Fruit fly (Drosophila melanogaster): ENCODE data around the gene Sfp38D.
A peak's percentile ranks its signal among the peaks of the same experiment; 100 is the strongest.

Gene Sfp38D

DNA sequence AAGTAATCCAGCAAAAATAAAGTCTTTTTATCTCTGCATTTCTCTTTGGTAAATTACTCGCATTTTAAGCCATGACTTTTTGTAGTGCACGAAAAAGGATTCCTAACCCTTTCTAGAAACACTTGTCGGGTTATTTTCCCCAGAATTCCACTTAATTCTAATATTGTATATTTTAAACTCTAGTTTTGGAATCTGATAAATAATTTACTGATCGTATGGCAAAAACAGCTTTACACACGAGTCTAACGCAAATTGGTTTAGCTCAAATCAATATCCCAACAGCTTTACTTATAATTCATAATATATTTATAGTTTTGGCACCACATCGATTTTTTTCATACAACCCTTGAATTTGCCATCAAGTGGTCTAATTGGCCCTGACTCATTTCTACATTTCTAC is 26.5 kb upstream of the Sfp38D start, which contains the start of gene CG15475:
TSS of gene CG15475 (plus strand) at position 301 of the 400 bp plus-strand sequence.
- no peak for TF ChIP-seq Sox14 (GFP tag; optimal IDR thresholded peaks at IDR 0.05)
- TF ChIP-seq Lpt (GFP tag; optimal IDR thresholded peaks at IDR 0.05), result no peak
- no peak for TF ChIP-seq Hr38 (GFP tag; optimal IDR thresholded peaks at IDR 0.05)
- TF ChIP-seq Hr4 (GFP tag; optimal IDR thresholded peaks at IDR 0.05), result no peak
- no peak for TF ChIP-seq achi (GFP tag; optimal IDR thresholded peaks at IDR 0.05)
- TF ChIP-seq Blimp-1 (GFP tag; optimal IDR thresholded peaks at IDR 0.05), result no peak
- TF ChIP-seq topi (GFP tag; optimal IDR thresholded peaks at IDR 0.05), result no peak
- no peak for TF ChIP-seq CG3919 (GFP tag; optimal IDR thresholded peaks at IDR 0.05)
- TF ChIP-seq CG31627 (GFP tag; optimal IDR thresholded peaks at IDR 0.05), result no peak
- no peak for TF ChIP-seq CG8632 (GFP tag; optimal IDR thresholded peaks at IDR 0.05)
- TF ChIP-seq CG6808 (GFP tag; optimal IDR thresholded peaks at IDR 0.05), result no peak
- TF ChIP-seq CG11762 (GFP tag; optimal IDR thresholded peaks at IDR 0.05; ENCODE audit: insufficient read depth), result no peak
- no peak for TF ChIP-seq CG10669 (GFP tag; optimal IDR thresholded peaks at IDR 0.05)

DNA sequence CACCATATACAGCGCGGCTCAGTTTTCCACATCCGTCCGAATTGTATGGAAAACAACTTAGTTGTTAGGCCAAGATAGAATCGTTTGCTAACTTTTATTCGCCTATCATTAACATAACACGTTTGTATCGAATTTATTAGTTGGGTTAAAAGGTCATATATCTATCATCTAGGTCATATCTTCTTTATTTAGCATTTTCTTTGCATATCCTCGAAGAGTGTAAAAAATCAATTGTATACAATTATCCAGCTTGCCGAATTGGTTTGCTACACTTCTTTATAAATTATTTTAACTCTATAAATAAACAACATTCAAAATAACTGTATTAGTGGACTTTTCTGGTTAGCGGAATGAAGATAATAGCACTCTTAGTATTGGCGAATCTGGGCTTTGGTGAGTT is 6.5 kb upstream of the Sfp38D start, which contains the start of gene CG17472:
TSS of gene CG17472 (plus strand) at position 301 of the 400 bp plus-strand sequence.
- TF ChIP-seq net (GFP tag; optimal IDR thresholded peaks at IDR 0.05), result no peak
- no peak for TF ChIP-seq Eip75B (GFP tag; optimal IDR thresholded peaks at IDR 0.05)
- TF ChIP-seq Smox (GFP tag; optimal IDR thresholded peaks at IDR 0.05), result no peak
- no peak for TF ChIP-seq CG6792 (GFP tag; optimal IDR thresholded peaks at IDR 0.05)
- no peak for TF ChIP-seq CG3032 (tag; optimal IDR thresholded peaks at IDR 0.05)
- TF ChIP-seq topi (GFP tag; optimal IDR thresholded peaks at IDR 0.05), result no peak
- no peak for TF ChIP-seq spab (GFP tag; optimal IDR thresholded peaks at IDR 0.05)
- TF ChIP-seq CG10669 (GFP tag; optimal IDR thresholded peaks at IDR 0.05), result no peak
- no peak for TF ChIP-seq ss (GFP tag; optimal IDR thresholded peaks at IDR 0.05)
- no peak for TF ChIP-seq Sox15 (GFP tag; optimal IDR thresholded peaks at IDR 0.05)
- TF ChIP-seq CG8632 (GFP tag; optimal IDR thresholded peaks at IDR 0.05), result no peak
- no peak for TF ChIP-seq CG6808 (GFP tag; optimal IDR thresholded peaks at IDR 0.05)
- TF ChIP-seq CG10631 (GFP tag; optimal IDR thresholded peaks at IDR 0.05), result no peak
- TF ChIP-seq Sox14 (GFP tag; optimal IDR thresholded peaks at IDR 0.05), result no peak
- no peak for TF ChIP-seq CG11294 (GFP tag; IDR thresholded peaks at IDR 0.05)

DNA sequence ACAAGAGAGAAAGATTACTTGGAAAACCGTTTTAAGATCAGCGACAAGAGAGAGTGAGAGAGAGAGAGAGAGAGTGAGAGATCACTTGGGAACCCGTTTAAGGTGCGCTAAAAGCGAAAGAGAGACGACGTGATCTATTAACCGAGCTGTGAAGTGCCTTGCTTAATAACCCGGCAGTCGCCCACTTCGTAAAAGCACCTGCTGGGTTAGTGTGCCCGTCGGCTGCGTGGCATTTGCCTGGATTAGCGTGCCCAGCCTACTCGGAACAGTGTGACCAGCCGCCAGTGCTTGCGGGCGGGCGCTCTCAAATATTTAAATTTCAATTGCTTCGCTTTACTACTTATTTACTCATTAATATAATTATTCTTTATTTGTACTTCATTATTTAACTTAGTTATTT is 2.3 kb upstream of the Sfp38D start:
- TF ChIP-seq Eip78C (GFP tag) (peak; percentile 71), CG3919 (GFP tag; optimal IDR thresholded peaks at IDR 0.05) (peak; percentile 12), CG1621 (tag; optimal IDR thresholded peaks at IDR 0.05) (peak; percentile 58), svp (GFP tag) (peak; percentile 54), CG6163 (GFP tag; IDR thresholded peaks at IDR 0.05) (peak; percentile 15; the same call in 1 of the 3 replicates), spab (GFP tag; optimal IDR thresholded peaks at IDR 0.05) (no peak)

DNA sequence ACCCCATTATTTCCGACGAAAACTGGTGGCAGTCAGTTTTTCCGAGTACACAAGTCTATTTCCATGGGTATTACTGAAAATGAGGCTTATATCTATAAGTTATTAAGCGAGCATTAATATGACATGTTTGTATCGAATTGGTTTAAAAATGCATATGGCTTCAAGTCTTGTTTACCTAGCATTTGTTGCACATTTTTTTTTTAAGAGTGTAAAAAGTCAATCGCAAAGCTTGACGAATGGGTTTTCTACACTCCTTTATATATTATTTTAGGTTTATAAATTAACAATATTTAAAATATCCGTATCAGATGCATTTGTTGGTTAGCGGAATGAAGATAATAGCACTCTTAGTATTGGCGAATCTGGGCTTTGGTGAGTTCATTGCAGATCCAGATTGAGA is 896 bp upstream of the Sfp38D start, which contains the start of gene CG31680:
TSS of gene CG31680 (plus strand) at position 301 of the 400 bp plus-strand sequence.
- TF ChIP-seq CG8632 (GFP tag; optimal IDR thresholded peaks at IDR 0.05), result no peak
- no peak for TF ChIP-seq net (GFP tag; optimal IDR thresholded peaks at IDR 0.05)
- no peak for TF ChIP-seq fkh (GFP tag; optimal IDR thresholded peaks at IDR 0.05)

DNA sequence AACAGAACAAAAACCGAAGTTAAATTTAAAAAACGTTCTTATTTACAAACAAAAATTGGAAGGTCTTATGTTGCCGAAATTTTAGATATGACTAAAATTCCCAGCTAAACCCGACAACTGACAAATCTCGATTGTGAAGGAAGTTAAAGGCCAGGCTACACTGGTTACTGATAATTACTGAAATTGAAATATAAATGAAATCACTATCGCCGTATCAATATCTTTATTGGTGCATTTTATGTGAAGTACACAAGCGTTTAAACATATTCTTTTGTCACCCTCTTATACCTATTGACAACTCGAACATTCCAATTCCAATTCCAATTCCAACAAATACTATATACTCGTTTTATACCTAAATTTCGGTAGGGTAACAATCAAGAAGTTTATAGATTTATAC is 2.4 kb downstream of the Sfp38D start, which contains the start of gene CG17470:
TSS of gene CG17470 (minus strand) at position 101 of the 400 bp plus-strand sequence.
- TF ChIP-seq acj6 (GFP tag; optimal IDR thresholded peaks at IDR 0.05) (no peak), ss (GFP tag; optimal IDR thresholded peaks at IDR 0.05) (no peak), spab (GFP tag; optimal IDR thresholded peaks at IDR 0.05) (no peak)

DNA sequence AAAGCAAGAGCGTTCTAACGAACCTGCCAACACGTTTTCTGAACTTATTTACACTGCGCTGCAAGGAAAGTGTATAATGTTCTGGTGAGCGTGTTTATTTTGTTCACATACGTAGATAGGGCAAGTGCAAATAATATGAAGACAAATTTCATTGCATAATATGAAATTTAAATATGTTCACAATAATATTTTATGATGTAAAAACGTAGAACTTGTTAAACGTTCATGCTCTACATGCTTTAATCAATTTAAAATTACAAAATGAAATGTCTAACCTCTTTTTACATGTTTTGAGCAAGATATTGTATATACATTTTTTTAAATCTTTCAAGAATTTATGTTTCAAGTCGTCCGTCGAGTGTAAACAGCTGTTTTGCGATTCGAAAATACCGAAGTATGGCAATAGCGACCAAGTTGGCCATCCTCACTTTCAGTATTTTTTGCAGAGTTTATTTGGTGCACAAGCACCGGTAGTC is 4.7 kb downstream of the Sfp38D start, which contains the start of the genes phr6-4 and CG2608:
TSS of gene phr6-4 (minus strand) at position 398 of the 476 bp plus-strand sequence.
TSS of gene CG2608 (plus strand) at position 429 of the 476 bp plus-strand sequence.
- TF ChIP-seq Ets96B (tag; optimal IDR thresholded peaks at IDR 0.05) (peak; percentile 93), Hr38 (GFP tag; optimal IDR thresholded peaks at IDR 0.05) (no peak), CG10669 (GFP tag; optimal IDR thresholded peaks at IDR 0.05) (peak; percentile 93), CG3919 (GFP tag; optimal IDR thresholded peaks at IDR 0.05) (peak; percentile 94), CG6276 (GFP tag; optimal IDR thresholded peaks at IDR 0.05) (no peak), CG34406 (GFP tag; optimal IDR thresholded peaks at IDR 0.05) (peak; percentile 92), CG8632 (GFP tag; optimal IDR thresholded peaks at IDR 0.05) (peak; percentile 93), achi (GFP tag; optimal IDR thresholded peaks at IDR 0.05) (peak; percentile 94), CG31627 (GFP tag; optimal IDR thresholded peaks at IDR 0.05) (peak; percentile 93), CG16779 (tag; optimal IDR thresholded peaks at IDR 0.05) (peak; percentile 89), CG6792 (GFP tag; optimal IDR thresholded peaks at IDR 0.05) (peak; percentile 91), fkh (GFP tag; optimal IDR thresholded peaks at IDR 0.05) (peak; percentile 89), pdm3 (GFP tag; optimal IDR thresholded peaks at IDR 0.05) (peak; percentile 95), Eip78C (GFP tag) (peak; percentile 98), CG9139 (GFP tag; optimal IDR thresholded peaks at IDR 0.05) (peak; percentile 89), Met (GFP tag; optimal IDR thresholded peaks at IDR 0.05) (peak; percentile 95), Sox14 (GFP tag; optimal IDR thresholded peaks at IDR 0.05) (peak; percentile 94), Eip93F (GFP tag; optimal IDR thresholded peaks at IDR 0.05) (peak; percentile 70), CG7368 (GFP tag; optimal IDR thresholded peaks at IDR 0.05) (peak; percentile 88), CG8319 (GFP tag; optimal IDR thresholded peaks at IDR 0.05) (peak; percentile 88), spab (GFP tag; optimal IDR thresholded peaks at IDR 0.05) (peak; percentile 91)
